Worm (Caenorhabditis elegans) whole organism, L3 larva: ENCODE results near the gene asah-2.

Experiments
- R02D3.7 ChIP-seq: fragments of 150-350 bp; optimal IDR thresholded peaks from 2 replicates; lab custom pipeline; 2014; ENCODE audit warnings: missing biosample characterization, missing genetic modification characterization
- ZK546.5 ChIP-seq: sonication (generic microtip); optimal IDR thresholded peaks from 2 replicates; lab custom pipeline; 2017; ENCODE audit warnings: missing biosample characterization, missing genetic modification characterization
- aly-2 ChIP-seq: fragments of 150-350 bp; optimal IDR thresholded peaks from 2 replicates; lab custom pipeline; 2014; ENCODE audit warnings: missing biosample characterization, missing genetic modification characterization
- ama-1 ChIP-seq: fragments of 150-350 bp; optimal IDR thresholded peaks from 2 replicates; lab custom pipeline; 2018
- ceh-16 ChIP-seq: sonication (generic microtip); optimal IDR thresholded peaks from 2 replicates; lab custom pipeline; 2017; ENCODE audit warnings: missing biosample characterization, missing genetic modification characterization
- ceh-28 ChIP-seq: fragments of 150-350 bp; optimal IDR thresholded peaks from 2 replicates; lab custom pipeline; 2014; ENCODE audit warnings: missing biosample characterization, missing genetic modification reagents, missing genetic modification characterization
- ceh-82 ChIP-seq: fragments of 150-350 bp; optimal IDR thresholded peaks from 2 replicates; lab custom pipeline; 2014; ENCODE audit warnings: missing biosample characterization, missing genetic modification characterization
- ceh-9 ChIP-seq: sonication (generic microtip); optimal IDR thresholded peaks from 2 replicates; lab custom pipeline; 2018; ENCODE audit warnings: missing biosample characterization, missing genetic modification characterization
- daf-12 ChIP-seq: fragments of 150-350 bp; optimal IDR thresholded peaks from 2 replicates; lab custom pipeline; 2014; ENCODE audit warnings: missing biosample characterization, missing genetic modification reagents, missing genetic modification characterization
- egl-27 ChIP-seq: sonication (generic microtip); optimal IDR thresholded peaks from 4 replicates; lab custom pipeline; 2017; ENCODE audit warnings: missing biosample characterization, missing genetic modification reagents, missing genetic modification characterization
- egl-5 ChIP-seq: fragments of 150-350 bp; optimal IDR thresholded peaks from 2 replicates; lab custom pipeline; 2017; ENCODE audit warnings: missing biosample characterization, missing genetic modification reagents, missing genetic modification characterization, inconsistent platforms
- elt-1 ChIP-seq: fragments of 150-350 bp; optimal IDR thresholded peaks from 2 replicates; lab custom pipeline; 2014; ENCODE audit warnings: missing biosample characterization, missing genetic modification characterization
- elt-2 ChIP-seq: sonication (generic microtip); optimal IDR thresholded peaks from 2 replicates; lab custom pipeline; 2016; ENCODE audit warnings: missing genetic modification reagents, mild to moderate bottlenecking, missing genetic modification characterization, missing compliant biosample characterization
- elt-3 ChIP-seq, 3 experiments: fragments of 150-350 bp in 1 of 3; sonication (generic microtip) in 2 of 3; optimal IDR thresholded peaks; 2 replicates in 2 of 3; 4 replicates in 1 of 3; lab custom pipeline; 2014 to 2017; ENCODE audit warnings: missing biosample characterization in 3 of 3, missing genetic modification characterization in 3 of 3
- eor-1 ChIP-seq, 2 experiments: fragments of 150-350 bp; optimal IDR thresholded peaks; 2 replicates each; lab custom pipeline; 2014 to 2018; ENCODE audit warnings: missing biosample characterization in 2 of 2, missing genetic modification characterization in 2 of 2
- fkh-10 ChIP-seq: sonication (generic microtip); optimal IDR thresholded peaks from 2 replicates; lab custom pipeline; 2017; ENCODE audit warnings: missing biosample characterization, missing genetic modification reagents, missing genetic modification characterization
- fkh-2 ChIP-seq: fragments of 150-350 bp; optimal IDR thresholded peaks from 2 replicates; lab custom pipeline; 2014; ENCODE audit warnings: missing biosample characterization, missing genetic modification reagents, missing genetic modification characterization
- fos-1 ChIP-seq: fragments of 150-350 bp; optimal IDR thresholded peaks from 2 replicates; lab custom pipeline; 2014; ENCODE audit warnings: missing biosample characterization, missing genetic modification characterization
- hmg-11 ChIP-seq: sonication (generic microtip); optimal IDR thresholded peaks from 2 replicates; lab custom pipeline; 2016; ENCODE audit warnings: missing genetic modification characterization, missing compliant biosample characterization
- jun-1 ChIP-seq: fragments of 150-350 bp; optimal IDR thresholded peaks from 2 replicates; lab custom pipeline; 2014; ENCODE audit warnings: missing biosample characterization, missing genetic modification reagents, missing genetic modification characterization
- lin-15B ChIP-seq: fragments of 150-350 bp; optimal IDR thresholded peaks from 2 replicates; lab custom pipeline; 2014; ENCODE audit warnings: missing biosample characterization, missing genetic modification characterization
- lin-39 ChIP-seq: fragments of 150-350 bp; optimal IDR thresholded peaks from 2 replicates; lab custom pipeline; 2018; ENCODE audit warnings: missing biosample characterization, missing genetic modification reagents, missing genetic modification characterization
- lsy-12 ChIP-seq: sonication (generic microtip); optimal IDR thresholded peaks from 2 replicates; lab custom pipeline; 2016; ENCODE audit warnings: mild to moderate bottlenecking, missing genetic modification characterization, missing compliant biosample characterization
- mdl-1 ChIP-seq: fragments of 150-350 bp; optimal IDR thresholded peaks from 2 replicates; lab custom pipeline; 2014; ENCODE audit warnings: missing biosample characterization, missing genetic modification characterization
- mml-1 ChIP-seq: fragments of 150-350 bp; sonication (generic microtip); optimal IDR thresholded peaks from 3 replicates; lab custom pipeline; 2014; ENCODE audit warnings: missing biosample characterization, missing genetic modification characterization
- nfya-1 ChIP-seq: sonication (generic microtip); optimal IDR thresholded peaks from 2 replicates; lab custom pipeline; 2017; ENCODE audit warnings: missing genetic modification characterization, mild to moderate bottlenecking, missing compliant biosample characterization, antibody characterized with exemption, moderate library complexity; ENCODE audit not compliant: insufficient read depth
- nhr-11 ChIP-seq: fragments of 150-350 bp; optimal IDR thresholded peaks from 2 replicates; lab custom pipeline; 2014; ENCODE audit warnings: missing biosample characterization, missing genetic modification characterization
- nhr-12 ChIP-seq: fragments of 150-350 bp; optimal IDR thresholded peaks from 2 replicates; lab custom pipeline; 2014; ENCODE audit warnings: missing biosample characterization, missing genetic modification characterization
- nhr-23 ChIP-seq: fragments of 150-350 bp; optimal IDR thresholded peaks from 2 replicates; lab custom pipeline; 2014; ENCODE audit warnings: missing biosample characterization, missing genetic modification reagents, missing genetic modification characterization
- nhr-237 ChIP-seq: fragments of 150-350 bp; optimal IDR thresholded peaks from 2 replicates; lab custom pipeline; 2014; ENCODE audit warnings: missing biosample characterization, missing genetic modification characterization
- nhr-25 ChIP-seq: sonication (generic microtip); optimal IDR thresholded peaks from 2 replicates; lab custom pipeline; 2017; ENCODE audit warnings: missing biosample characterization, missing genetic modification characterization
- nhr-28 ChIP-seq: fragments of 150-350 bp; optimal IDR thresholded peaks from 2 replicates; lab custom pipeline; 2014; ENCODE audit warnings: missing biosample characterization, missing genetic modification characterization
- nhr-43 ChIP-seq: sonication (generic microtip); optimal IDR thresholded peaks from 2 replicates; lab custom pipeline; 2016; ENCODE audit warnings: mild to moderate bottlenecking, missing genetic modification characterization, missing compliant biosample characterization; ENCODE audit not compliant: poor library complexity, severe bottlenecking
- nhr-67 ChIP-seq: fragments of 150-350 bp; optimal IDR thresholded peaks from 2 replicates; lab custom pipeline; 2014; ENCODE audit warnings: missing biosample characterization, missing genetic modification characterization
- nhr-76 ChIP-seq: fragments of 150-350 bp; sonication (generic microtip); optimal IDR thresholded peaks from 5 replicates; lab custom pipeline; 2014; ENCODE audit warnings: missing biosample characterization, missing genetic modification characterization
- nhr-77 ChIP-seq: fragments of 150-350 bp; optimal IDR thresholded peaks from 2 replicates; lab custom pipeline; 2014; ENCODE audit warnings: missing biosample characterization, missing genetic modification characterization
- pha-4 ChIP-seq: fragments of 150-350 bp; optimal IDR thresholded peaks from 2 replicates; lab custom pipeline; 2014; ENCODE audit warnings: missing biosample characterization, missing genetic modification reagents, missing genetic modification characterization
- pqm-1 ChIP-seq: fragments of 150-350 bp; optimal IDR thresholded peaks from 2 replicates; lab custom pipeline; 2017; ENCODE audit warnings: missing biosample characterization, missing genetic modification characterization, inconsistent platforms
- sea-2 ChIP-seq: fragments of 150-350 bp; sonication (generic microtip); optimal IDR thresholded peaks from 4 replicates; lab custom pipeline; 2014; ENCODE audit warnings: missing biosample characterization, missing genetic modification reagents, missing genetic modification characterization
- skn-1 ChIP-seq: fragments of 150-350 bp; optimal IDR thresholded peaks from 2 replicates; lab custom pipeline; 2014; ENCODE audit warnings: missing biosample characterization, missing genetic modification characterization
- snpc-4 ChIP-seq: fragments of 150-350 bp; optimal IDR thresholded peaks from 2 replicates; lab custom pipeline; 2014; ENCODE audit warnings: missing biosample characterization, missing genetic modification characterization
- tbx-2 ChIP-seq: sonication (generic microtip); optimal IDR thresholded peaks from 2 replicates; lab custom pipeline; 2016; ENCODE audit warnings: mild to moderate bottlenecking, missing genetic modification characterization, missing compliant biosample characterization
- unc-39 ChIP-seq: sonication (generic microtip); optimal IDR thresholded peaks from 4 replicates; lab custom pipeline; 2017; ENCODE audit warnings: missing biosample characterization, missing genetic modification characterization
- unc-62 ChIP-seq: fragments of 150-350 bp; sonication (generic microtip); optimal IDR thresholded peaks from 4 replicates; lab custom pipeline; 2014; ENCODE audit warnings: missing biosample characterization, missing genetic modification reagents, missing genetic modification characterization
- zag-1 ChIP-seq: fragments of 150-350 bp; optimal IDR thresholded peaks from 2 replicates; lab custom pipeline; 2014; ENCODE audit warnings: missing biosample characterization, missing genetic modification characterization
- ztf-11 ChIP-seq: fragments of 150-350 bp; optimal IDR thresholded peaks from 2 replicates; lab custom pipeline; 2014; ENCODE audit warnings: missing biosample characterization, missing genetic modification characterization
- ztf-4 ChIP-seq: fragments of 150-350 bp; optimal IDR thresholded peaks from 2 replicates; lab custom pipeline; 2014; ENCODE audit warnings: missing biosample characterization, missing genetic modification characterization

The asah-2 gene

DNA sequence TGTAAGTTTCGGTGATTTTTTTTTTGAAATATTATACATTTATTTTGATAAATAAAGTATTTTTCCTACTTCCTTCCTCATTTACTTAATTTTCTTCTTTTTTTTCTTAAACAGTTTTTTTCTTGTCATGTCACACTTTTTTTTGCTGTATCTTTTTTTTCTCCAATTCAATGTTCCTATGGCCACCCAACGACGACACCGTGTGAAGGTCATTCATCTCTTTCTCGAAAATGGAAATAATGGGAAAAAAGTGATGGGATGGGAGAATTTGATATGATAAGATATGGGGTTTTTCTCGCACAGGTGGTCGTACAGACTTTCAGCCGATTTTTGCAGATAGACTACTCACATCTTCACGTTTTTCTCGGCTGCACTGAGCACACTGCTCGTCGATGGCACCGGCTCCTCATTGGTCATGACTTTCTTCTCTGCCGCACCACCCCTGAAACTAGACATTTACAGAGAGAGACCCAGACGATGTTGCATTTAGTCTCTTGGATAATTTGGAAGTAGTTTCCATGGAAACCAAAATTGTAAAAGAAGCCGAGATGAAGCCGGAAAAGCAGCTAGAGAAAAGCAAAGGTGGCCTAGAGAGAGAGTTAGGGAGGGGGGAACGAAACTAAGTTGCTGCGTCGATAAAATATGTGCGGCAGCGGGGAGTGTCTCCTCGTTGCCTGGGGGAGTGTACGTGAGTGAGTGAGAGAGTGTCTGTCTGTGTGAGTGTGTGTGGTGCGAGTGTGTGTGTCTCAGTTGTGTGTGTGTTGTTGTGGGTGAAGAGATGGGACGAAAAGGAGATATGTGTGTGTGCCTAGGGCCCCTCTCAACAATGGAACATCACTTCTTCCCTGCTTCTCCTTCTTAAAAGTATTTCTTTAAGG is 29.8 kb downstream of the asah-2 start, which contains the start of gene daf-19:
TSS of gene daf-19 (minus strand) at position 442 of the 878 bp plus-strand sequence.
- TF ChIP-seq sea-2 (GFP tag; lab: Kevin White, UChicago) (no peak), nfya-1 (tag; lab: Kevin White, UChicago) (peak; percentile 76), egl-27 (tag; lab: Kevin White, UChicago) (no peak), elt-3 (tag; optimal IDR thresholded peaks at IDR 0.05; lab: Kevin White, UChicago) (no peak), pha-4 (tag; lab: Kevin White, UChicago) (peak; percentile 70), nhr-11 (tag; lab: Kevin White, UChicago) (peak; percentile 95), nhr-76 (tag; lab: Kevin White, UChicago) (no peak), fkh-2 (no peak), lin-39 (tag; lab: Kevin White, UChicago) (peak; percentile 43), nhr-67 (tag; lab: Kevin White, UChicago) (no peak), ceh-16 (tag; lab: Kevin White, UChicago) (no peak), nhr-28 (no peak), mml-1 (tag; lab: Kevin White, UChicago) (no peak), tbx-2 (tag; lab: Kevin White, UChicago) (peak; percentile 46), jun-1 (no peak), ceh-82 (tag; lab: Kevin White, UChicago) (no peak), R02D3.7 (tag; lab: Kevin White, UChicago) (no peak), lin-15B (tag; lab: Kevin White, UChicago) (peak; percentile 55), unc-39 (no peak), fkh-10 (GFP tag; lab: Kevin White, UChicago) (peak; percentile 4), nhr-43 (tag; lab: Kevin White, UChicago) (no peak), elt-2 (tag; lab: Kevin White, UChicago) (peak; percentile 47), nhr-237 (tag; lab: Kevin White, UChicago) (no peak), aly-2 (tag; lab: Kevin White, UChicago) (no peak), ZK546.5 (no peak), nhr-12 (no peak), egl-5 (peak; percentile 20), eor-1 (tag; optimal IDR thresholded peaks at IDR 0.05; lab: Kevin White, UChicago) (no peak), ceh-9 (tag; lab: Kevin White, UChicago) (no peak), lsy-12 (tag; lab: Kevin White, UChicago) (peak; percentile 19), ama-1 (peak; percentile 38), snpc-4 (tag; lab: Kevin White, UChicago) (no peak), zag-1 (no peak), ceh-28 (tag; lab: Kevin White, UChicago) (no peak), unc-62 (GFP tag; lab: Kevin White, UChicago) (no peak), pqm-1 (tag; lab: Kevin White, UChicago) (peak; percentile 4), nhr-25 (tag; lab: Kevin White, UChicago) (peak; percentile 7), nhr-23 (tag; lab: Kevin White, UChicago) (peak; percentile 26), fos-1 (tag; lab: Kevin White, UChicago) (no peak), elt-1 (tag; lab: Kevin White, UChicago) (no peak), skn-1 (tag; lab: Kevin White, UChicago) (no peak), ztf-4 (tag; lab: Kevin White, UChicago) (no peak), nhr-77 (no peak), hmg-11 (tag; lab: Kevin White, UChicago) (peak; percentile 96), ztf-11 (tag; lab: Kevin White, UChicago) (no peak), daf-12 (tag; lab: Kevin White, UChicago) (no peak), mdl-1 (no peak)
- TF ChIP-seq, all 47 proteins: peak for 15
